Fruit fly (Drosophila melanogaster) whole organism, embryonic: Measurements from ENCODE around the gene CG10730.

Source experiments
- Adf1 ChIP-seq: fragments of 200-800 bp; sonication (Bioruptor generic); IDR thresholded peaks from 2 replicates; pipeline ENCODE4 v1.3.6; 2022; ENCODE audit warnings: missing biosample characterization, missing genetic modification characterization
- Bdp1 ChIP-seq: fragments of 200-800 bp; sonication (Bioruptor generic); optimal IDR thresholded peaks from 3 replicates; lab custom pipeline; 2016; ENCODE audit warnings: missing biosample characterization, missing genetic modification characterization
- CG10462 ChIP-seq: fragments of 200-800 bp; sonication (Bioruptor generic); optimal IDR thresholded peaks from 2 replicates; lab custom pipeline; 2016; ENCODE audit warnings: missing biosample characterization, missing genetic modification characterization
- CG11504 ChIP-seq: fragments of 200-800 bp; sonication (Bioruptor generic); optimal IDR thresholded peaks from 3 replicates; lab custom pipeline; 2019; ENCODE audit warnings: missing biosample characterization, mild to moderate bottlenecking, missing genetic modification characterization, moderate library complexity
- CG1233 ChIP-seq: fragments of 200-800 bp; sonication (Bioruptor generic); optimal IDR thresholded peaks from 4 replicates; lab custom pipeline; 2018; ENCODE audit warnings: missing biosample characterization, mild to moderate bottlenecking, missing genetic modification characterization
- CG13624 ChIP-seq: fragments of 200-800 bp; sonication (Bioruptor generic); optimal IDR thresholded peaks from 2 replicates; lab custom pipeline; 2016; ENCODE audit warnings: missing biosample characterization, missing genetic modification characterization
- CG13775 ChIP-seq: fragments of 200-800 bp; sonication (Bioruptor generic); optimal IDR thresholded peaks from 3 replicates; lab custom pipeline; 2017; ENCODE audit warnings: missing biosample characterization, mild to moderate bottlenecking, missing genetic modification characterization
- CG15073 ChIP-seq: fragments of 200-800 bp; sonication (Bioruptor generic); optimal IDR thresholded peaks from 2 replicates; lab custom pipeline; 2016; ENCODE audit warnings: missing biosample characterization, missing genetic modification characterization
- CG16863 ChIP-seq: fragments of 200-800 bp; sonication (Bioruptor generic); optimal IDR thresholded peaks from 3 replicates; lab custom pipeline; 2016; ENCODE audit warnings: missing biosample characterization, missing genetic modification characterization
- CG1792 ChIP-seq: fragments of 200-800 bp; sonication (Bioruptor generic); optimal IDR thresholded peaks from 2 replicates; lab custom pipeline; 2016; ENCODE audit warnings: missing biosample characterization, missing genetic modification characterization
- CG18764 ChIP-seq: fragments of 200-800 bp; sonication (Bioruptor generic); optimal IDR thresholded peaks from 3 replicates; lab custom pipeline; 2016; ENCODE audit warnings: missing biosample characterization, missing genetic modification characterization
- CG2116 ChIP-seq: fragments of 200-800 bp; sonication (Bioruptor generic); optimal IDR thresholded peaks from 3 replicates; lab custom pipeline; 2018; ENCODE audit warnings: missing biosample characterization, mild to moderate bottlenecking, missing genetic modification characterization
- CG2889 ChIP-seq: fragments of 200-800 bp; sonication (Bioruptor generic); IDR thresholded peaks from 3 replicates; pipeline ENCODE4 v1.3.6; 2022; ENCODE audit warnings: missing biosample characterization, missing genetic modification characterization
- CG30020 ChIP-seq: fragments of 200-800 bp; optimal IDR thresholded peaks from 2 replicates; lab custom pipeline; 2019; ENCODE audit warnings: missing biosample characterization, mild to moderate bottlenecking, missing genetic modification characterization, moderate library complexity
- CG33557 ChIP-seq: fragments of 200-800 bp; sonication (Bioruptor generic); optimal IDR thresholded peaks from 2 replicates; lab custom pipeline; 2019; ENCODE audit warnings: missing biosample characterization, mild to moderate bottlenecking, missing genetic modification characterization, moderate library complexity
- CG3847 ChIP-seq: fragments of 200-800 bp; sonication (Bioruptor generic); IDR thresholded peaks from 2 replicates; pipeline ENCODE4 v1.3.6; 2022; ENCODE audit warnings: missing biosample characterization, missing genetic modification characterization
- CG4282 ChIP-seq: fragments of 200-800 bp; sonication (Bioruptor generic); optimal IDR thresholded peaks from 2 replicates; lab custom pipeline; 2016; ENCODE audit warnings: missing biosample characterization, missing genetic modification characterization
- CG4730 ChIP-seq: fragments of 200-800 bp; sonication (Bioruptor generic); IDR thresholded peaks from 2 replicates; pipeline ENCODE4 v1.3.6; 2022; ENCODE audit warnings: missing biosample characterization, missing genetic modification characterization
- CG6791 ChIP-seq: fragments of 200-800 bp; sonication (Bioruptor generic); IDR thresholded peaks from 3 replicates; pipeline ENCODE4 v1.3.6; 2022; ENCODE audit warnings: missing biosample characterization, missing genetic modification characterization; ENCODE audit not compliant: partially characterized antibody
- CG7271 ChIP-seq: fragments of 200-800 bp; sonication (Bioruptor generic); optimal IDR thresholded peaks from 2 replicates; lab custom pipeline; 2018; ENCODE audit warnings: missing biosample characterization, mild to moderate bottlenecking, missing genetic modification characterization, moderate library complexity
- CG7839 ChIP-seq: fragments of 200-800 bp; sonication (Bioruptor generic); optimal IDR thresholded peaks from 3 replicates; lab custom pipeline; 2018; ENCODE audit warnings: missing biosample characterization, mild to moderate bottlenecking, missing genetic modification characterization, moderate library complexity
- CG8281 ChIP-seq: fragments of 200-800 bp; sonication (Bioruptor generic); optimal IDR thresholded peaks from 2 replicates; lab custom pipeline; 2018; ENCODE audit warnings: missing biosample characterization, mild to moderate bottlenecking, missing genetic modification characterization, moderate library complexity
- CG8359 ChIP-seq: fragments of 200-800 bp; sonication (Bioruptor generic); optimal IDR thresholded peaks from 2 replicates; lab custom pipeline; 2017; ENCODE audit warnings: missing biosample characterization, mild to moderate bottlenecking, missing genetic modification characterization, borderline replicate concordance
- CG8944 ChIP-seq: fragments of 200-800 bp; sonication (Bioruptor generic); optimal IDR thresholded peaks from 3 replicates; lab custom pipeline; 2016; ENCODE audit warnings: missing biosample characterization, missing genetic modification characterization
- Dbx ChIP-seq: fragments of 200-800 bp; sonication (Bioruptor generic); IDR thresholded peaks from 3 replicates; pipeline ENCODE4 v1.3.6; 2022; ENCODE audit warnings: missing biosample characterization, missing genetic modification characterization
- HLH4C ChIP-seq: fragments of 200-800 bp; sonication (Bioruptor generic); IDR thresholded peaks from 3 replicates; pipeline ENCODE4 v1.3.6; 2022; ENCODE audit warnings: missing biosample characterization, missing genetic modification characterization; ENCODE audit not compliant: partially characterized antibody
- Hmx ChIP-seq: fragments of 200-800 bp; sonication (Bioruptor generic); optimal IDR thresholded peaks from 2 replicates; lab custom pipeline; 2016; ENCODE audit warnings: missing biosample characterization, missing genetic modification characterization
- Lhr ChIP-seq: fragments of 200-800 bp; sonication (Bioruptor generic); optimal IDR thresholded peaks from 3 replicates; lab custom pipeline; 2017; ENCODE audit warnings: mild to moderate bottlenecking, missing biosample characterization, missing genetic modification reagents, missing genetic modification characterization
- Mad ChIP-seq: fragments of 200-800 bp; sonication (Bioruptor generic); optimal IDR thresholded peaks from 2 replicates; lab custom pipeline; 2016; ENCODE audit warnings: missing biosample characterization, missing genetic modification characterization
- Myb ChIP-seq: fragments of 200-800 bp; sonication (Bioruptor generic); optimal IDR thresholded peaks from 2 replicates; lab custom pipeline; 2016; ENCODE audit warnings: missing biosample characterization, missing genetic modification characterization
- Nf-YA ChIP-seq: fragments of 200-800 bp; sonication (Bioruptor generic); IDR thresholded peaks from 2 replicates; pipeline ENCODE4 v1.3.6; 2022; ENCODE audit warnings: missing biosample characterization, missing genetic modification characterization
- NfI ChIP-seq: fragments of 200-800 bp; sonication (Bioruptor generic); optimal IDR thresholded peaks from 3 replicates; lab custom pipeline; 2018; ENCODE audit warnings: missing biosample characterization, mild to moderate bottlenecking, missing genetic modification characterization, moderate library complexity
- Oli ChIP-seq: fragments of 200-800 bp; sonication (Bioruptor generic); optimal IDR thresholded peaks from 2 replicates; lab custom pipeline; 2018; ENCODE audit warnings: missing biosample characterization, mild to moderate bottlenecking, missing genetic modification characterization, moderate library complexity
- Rx ChIP-seq: fragments of 200-800 bp; sonication (Bioruptor generic); IDR thresholded peaks from 2 replicates; pipeline ENCODE4 v1.3.6; 2022; ENCODE audit warnings: missing biosample characterization, missing genetic modification characterization
- Trl ChIP-seq, 3 experiments: fragments of >200 bp in 2 of 3; fragments of 200-800 bp in 1 of 3; sonication (Bioruptor generic) in 1 of 3; optimal IDR thresholded peaks; 2 replicates in 1 of 3; 3 replicates in 2 of 3; lab custom pipeline; 2016 to 2017; ENCODE audit warnings: missing biosample characterization in 1 of 3, missing genetic modification characterization in 1 of 3
- ap ChIP-seq: fragments of 200-800 bp; sonication (Bioruptor generic); IDR thresholded peaks from 2 replicates; pipeline ENCODE4 v1.3.6; 2022; ENCODE audit warnings: missing biosample characterization, missing genetic modification characterization
- gsb ChIP-seq: fragments of 200-800 bp; sonication (Bioruptor generic); IDR thresholded peaks from 2 replicates; pipeline ENCODE4 v1.3.6; 2022; ENCODE audit warnings: missing biosample characterization, missing genetic modification characterization
- ken ChIP-seq: fragments of 200-800 bp; sonication (Bioruptor generic); IDR thresholded peaks from 3 replicates; pipeline ENCODE4 v1.3.6; 2022; ENCODE audit warnings: missing biosample characterization, missing genetic modification characterization
- lab ChIP-seq: fragments of 200-800 bp; sonication (Bioruptor generic); optimal IDR thresholded peaks from 3 replicates; lab custom pipeline; 2017; ENCODE audit warnings: missing biosample characterization, missing genetic modification characterization, mild to moderate bottlenecking, moderate library complexity, missing genetic modification reagents
- lilli ChIP-seq: fragments of 200-800 bp; sonication (Bioruptor generic); optimal IDR thresholded peaks from 3 replicates; lab custom pipeline; 2016; ENCODE audit warnings: missing biosample characterization, missing genetic modification characterization
- mirr ChIP-seq: fragments of 200-800 bp; sonication (Bioruptor generic); optimal IDR thresholded peaks from 3 replicates; lab custom pipeline; 2018; ENCODE audit warnings: missing biosample characterization, mild to moderate bottlenecking, missing genetic modification characterization
- otp ChIP-seq: fragments of 200-800 bp; sonication (Bioruptor generic); IDR thresholded peaks from 3 replicates; pipeline ENCODE4, ENCODE4 v1.3.6; 2022; ENCODE audit warnings: missing biosample characterization, missing genetic modification characterization
- pho ChIP-seq: fragments of 200-800 bp; sonication (Bioruptor generic); optimal IDR thresholded peaks from 2 replicates; lab custom pipeline; 2016; ENCODE audit warnings: missing biosample characterization, missing genetic modification characterization
- repo ChIP-seq: fragments of 200-800 bp; sonication (Bioruptor generic); optimal IDR thresholded peaks from 2 replicates; lab custom pipeline; 2016; ENCODE audit warnings: missing biosample characterization, missing genetic modification characterization
- scrt ChIP-seq: fragments of 200-800 bp; sonication (Bioruptor generic); optimal IDR thresholded peaks from 2 replicates; lab custom pipeline; 2018; ENCODE audit warnings: missing biosample characterization, mild to moderate bottlenecking, missing genetic modification characterization, moderate library complexity
- sob ChIP-seq: fragments of 200-800 bp; sonication (Bioruptor generic); IDR thresholded peaks from 2 replicates; pipeline ENCODE4 v1.3.6; 2022; ENCODE audit warnings: missing biosample characterization, missing genetic modification characterization
- toy ChIP-seq: fragments of 200-800 bp; sonication (Bioruptor generic); IDR thresholded peaks from 2 replicates; pipeline ENCODE4 v1.3.6; 2022; ENCODE audit warnings: missing biosample characterization, missing genetic modification characterization
- unpg ChIP-seq: fragments of 200-800 bp; sonication (Bioruptor generic); optimal IDR thresholded peaks from 3 replicates; lab custom pipeline; 2018; ENCODE audit warnings: missing biosample characterization, mild to moderate bottlenecking, missing genetic modification characterization, moderate library complexity
- vvl ChIP-seq: fragments of 200-800 bp; sonication (Bioruptor generic); IDR thresholded peaks from 2 replicates; pipeline ENCODE4 v1.3.6; 2022; ENCODE audit warnings: missing biosample characterization, missing genetic modification characterization

The CG10730 gene

dm6 chr2L:20086295-20087096, 14.5 kb upstream of the CG10730 start (continued):
- TF ChIP-seq Lhr (GFP tag; lab: Kevin White, UChicago): peak; percentile 55
- TF ChIP-seq Dbx (GFP tag; lab: Robert Waterston, UW): peak; percentile 77
- TF ChIP-seq CG18764 (GFP tag; lab: Kevin White, UChicago): peak; percentile 76
- peak; percentile 58 for TF ChIP-seq Hmx
- peak; percentile 22 for TF ChIP-seq CG7271
- peak; percentile 73 for TF ChIP-seq Nf-YA (GFP tag; lab: Robert Waterston, UW)
- peak; percentile 89 for TF ChIP-seq Rx (GFP tag; lab: Robert Waterston, UW)
- TF ChIP-seq CG8944 (GFP tag; lab: Kevin White, UChicago): peak; percentile 71
- peak; percentile 81 for TF ChIP-seq pho
- TF ChIP-seq CG33557 (GFP tag; lab: Kevin White, UChicago): peak; percentile 65
- TF ChIP-seq repo (GFP tag; lab: Kevin White, UChicago): peak; percentile 58
- peak; percentile 87 for TF ChIP-seq CG13624 (GFP tag; lab: Kevin White, UChicago)
- TF ChIP-seq CG3847 (GFP tag; lab: Robert Waterston, UW): peak; percentile 51
- peak; percentile 70 for TF ChIP-seq CG10462 (GFP tag; lab: Kevin White, UChicago)
- peak; percentile 85; the same call in 2 of the 3 replicates for TF ChIP-seq ken (GFP tag; lab: Robert Waterston, UW)
- peak; percentile 69 for TF ChIP-seq CG2889 (GFP tag; lab: Robert Waterston, UW)
- no peak for TF ChIP-seq HLH4C
- TF ChIP-seq CG6791: no peak
- peak; percentile 90 for TF ChIP-seq Adf1 (GFP tag; lab: Robert Waterston, UW)
- TF ChIP-seq Mad (GFP tag; lab: Kevin White, UChicago): peak; percentile 74
- peak; percentile 80 for TF ChIP-seq lilli (GFP tag; lab: Kevin White, UChicago)
- TF ChIP-seq CG16863: peak; percentile 90
- TF ChIP-seq vvl (GFP tag; lab: Robert Waterston, UW): peak; percentile 92
- peak; percentile 61 for TF ChIP-seq CG8281 (tag; lab: Kevin White, UChicago)
- TF ChIP-seq CG30020: no peak
- peak; percentile 56 for TF ChIP-seq CG8359
- peak; percentile 81 for TF ChIP-seq Oli (tag; lab: Kevin White, UChicago)
- peak; percentile 74 for TF ChIP-seq sob
- TF ChIP-seq CG1792 (GFP tag; lab: Kevin White, UChicago): peak; percentile 43
- peak; percentile 84 for TF ChIP-seq CG1233 (GFP tag; lab: Kevin White, UChicago)
- TF ChIP-seq mirr (GFP tag; lab: Kevin White, UChicago): peak; percentile 73
- peak; percentile 56 for TF ChIP-seq CG2116
- peak; percentile 90 for TF ChIP-seq CG4730 (GFP tag; lab: Robert Waterston, UW)
- TF ChIP-seq ap: peak; percentile 83
- peak; percentile 65 for TF ChIP-seq CG4282 (GFP tag; lab: Kevin White, UChicago)
- peak; percentile 84 for TF ChIP-seq scrt (GFP tag; lab: Kevin White, UChicago)
- no peak for TF ChIP-seq Trl (optimal IDR thresholded peaks at IDR 0.05; lab: Kevin White, UChicago)
- TF ChIP-seq Trl (GFP tag; optimal IDR thresholded peaks at IDR 0.05; lab: Kevin White, UChicago): peak; percentile 81
- TF ChIP-seq lab (GFP tag; lab: Kevin White, UChicago): peak; percentile 83
- TF ChIP-seq Myb (GFP tag; lab: Kevin White, UChicago): peak; percentile 53
- TF ChIP-seq unpg (GFP tag; lab: Kevin White, UChicago): peak; percentile 89
- peak; percentile 86 for TF ChIP-seq CG11504 (tag; lab: Kevin White, UChicago)
- peak; percentile 61 for TF ChIP-seq toy (GFP tag; lab: Robert Waterston, UW)
- TF ChIP-seq gsb (GFP tag; lab: Robert Waterston, UW): peak; percentile 68
- peak; percentile 61 for TF ChIP-seq CG13775 (GFP tag; lab: Kevin White, UChicago)
- peak; percentile 92 for TF ChIP-seq otp
- peak; percentile 78 for TF ChIP-seq NfI
- peak; percentile 72 for TF ChIP-seq Bdp1 (GFP tag; lab: Kevin White, UChicago)
- TF ChIP-seq CG15073 (GFP tag; lab: Kevin White, UChicago): peak; percentile 40
- peak; percentile 83 for TF ChIP-seq CG7839 (tag; lab: Kevin White, UChicago)
